Worm (Caenorhabditis elegans) whole organism, dauer: Measurements from ENCODE around the gene K04C1.3.

Experiments used
- unc-62 ChIP-seq: sonication (generic microtip); optimal IDR thresholded peaks from 2 replicates; lab custom pipeline; 2017; ENCODE audit warnings: missing biosample characterization, missing genetic modification reagents, missing genetic modification characterization

Gene K04C1.3

DNA sequence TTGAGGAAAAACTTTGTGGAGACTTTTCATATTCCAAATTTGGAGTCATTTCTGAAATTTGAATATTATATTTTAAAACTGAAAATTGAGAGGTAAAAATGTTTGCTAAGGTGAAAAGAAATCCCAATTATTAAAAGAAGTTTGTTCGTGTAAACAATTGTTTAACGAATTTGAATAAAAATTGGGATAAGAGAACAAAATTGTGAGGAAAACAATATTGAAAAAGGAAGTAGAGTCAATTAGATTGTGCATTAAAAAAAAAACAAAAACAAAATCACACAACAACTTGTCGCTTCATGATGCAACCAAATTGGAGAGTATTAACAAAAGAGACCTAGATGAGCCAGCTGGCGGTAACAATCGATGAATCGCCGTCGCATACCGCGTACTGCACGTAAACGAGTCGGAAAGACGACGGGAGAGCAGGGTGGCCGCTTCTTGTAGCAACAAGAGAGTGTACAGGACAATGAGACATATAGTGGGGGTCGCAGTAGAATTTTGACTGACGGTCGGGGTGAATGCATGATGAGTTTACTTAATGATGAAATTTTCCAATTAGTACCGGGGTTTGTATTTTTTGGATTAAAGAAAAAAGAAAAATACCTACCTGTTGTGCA, at the start of gene K04C1.3:
Gene K04C1.3 (minus strand): TSS at position 51 of the 617 bp plus-strand sequence.
- TF ChIP-seq unc-62 (GFP tag; lab: Kevin White, UChicago), result no peak

DNA sequence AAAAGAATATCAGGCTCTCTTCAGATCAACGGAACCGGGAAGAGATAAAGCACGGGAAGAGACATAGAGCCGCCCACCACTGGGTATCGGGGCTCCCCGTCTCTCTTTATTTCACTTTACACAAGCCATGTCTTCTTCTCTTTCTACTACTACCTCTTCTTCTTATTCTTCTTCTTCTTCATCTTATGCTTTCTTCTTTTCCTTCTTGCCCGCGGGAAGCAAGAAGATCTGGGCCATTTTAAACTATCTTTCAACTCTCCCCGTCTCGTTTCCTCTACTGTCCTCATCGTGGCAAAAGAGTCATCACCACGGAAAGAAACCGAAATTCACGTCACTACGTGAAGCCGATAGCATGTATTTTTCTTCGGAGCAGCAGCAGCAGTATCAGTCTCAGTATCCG, 49.4 kb upstream of the K04C1.3 start:
- TF ChIP-seq unc-62 (GFP tag; lab: Kevin White, UChicago), result no peak

DNA sequence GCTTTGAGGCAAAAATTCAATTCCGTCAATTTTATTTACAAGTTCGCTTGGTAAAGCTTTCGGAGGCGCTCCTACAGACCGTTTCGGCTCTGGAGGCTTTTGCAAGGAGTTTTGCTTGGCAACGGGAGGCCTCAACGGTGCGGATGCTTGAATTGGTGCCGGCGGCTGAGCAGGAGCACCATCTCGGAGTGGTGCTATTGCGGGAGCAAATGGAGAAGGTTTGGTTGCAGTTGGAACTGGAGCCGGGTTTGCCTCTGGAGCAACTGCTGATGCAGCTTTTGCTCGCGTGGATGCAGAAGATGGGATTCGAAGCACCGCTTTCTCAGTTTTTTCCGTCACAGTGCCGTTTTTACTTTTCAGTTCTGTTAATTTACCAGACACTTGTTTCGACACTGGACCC, 46.8 kb upstream of the K04C1.3 start:
- TF ChIP-seq unc-62 (GFP tag; lab: Kevin White, UChicago), result no peak

DNA sequence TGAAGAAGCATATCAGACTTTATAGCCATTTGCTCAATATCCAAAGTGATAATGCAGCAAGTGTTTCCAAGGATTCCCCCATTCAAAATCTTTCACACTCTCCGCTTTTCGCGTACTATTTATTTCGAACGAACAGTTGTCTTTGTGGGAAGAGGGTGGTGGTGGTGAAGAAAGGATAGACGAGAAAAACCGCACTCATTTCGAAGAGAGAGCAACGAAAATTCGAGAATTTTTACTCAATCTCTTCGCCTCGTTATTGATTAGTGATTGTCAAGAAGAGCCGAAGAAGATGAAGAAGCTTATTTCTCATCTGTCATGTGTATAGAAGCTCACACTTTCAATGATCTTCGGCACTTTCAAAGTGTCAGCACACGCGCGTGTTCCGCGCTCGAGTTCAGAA, 44.7 kb upstream of the K04C1.3 start:
- TF ChIP-seq unc-62 (GFP tag; lab: Kevin White, UChicago), result no peak

DNA sequence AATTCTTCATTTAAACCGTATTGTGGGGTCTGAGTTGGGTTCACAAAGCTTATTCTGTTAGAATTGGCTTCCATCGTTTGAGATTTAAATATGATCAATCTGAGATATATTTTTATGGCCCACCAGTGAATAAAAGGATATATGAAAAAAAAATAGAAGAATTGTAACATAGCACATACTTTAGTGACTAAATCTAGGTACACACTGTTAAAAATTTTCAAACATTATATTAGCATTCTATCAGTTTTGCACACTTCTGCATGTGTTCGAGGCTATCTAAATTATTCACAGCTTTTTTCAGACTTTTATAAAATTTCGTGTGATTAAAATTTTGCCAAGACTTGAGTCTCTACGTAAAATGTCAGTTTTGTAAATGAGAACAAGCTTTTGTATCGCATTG, 38.3 kb upstream of the K04C1.3 start, which contains the start of gene E02H4.2:
Gene E02H4.2 (minus strand): TSS at position 101 of the 400 bp plus-strand sequence.
- no peak for TF ChIP-seq unc-62 (GFP tag; lab: Kevin White, UChicago)

DNA sequence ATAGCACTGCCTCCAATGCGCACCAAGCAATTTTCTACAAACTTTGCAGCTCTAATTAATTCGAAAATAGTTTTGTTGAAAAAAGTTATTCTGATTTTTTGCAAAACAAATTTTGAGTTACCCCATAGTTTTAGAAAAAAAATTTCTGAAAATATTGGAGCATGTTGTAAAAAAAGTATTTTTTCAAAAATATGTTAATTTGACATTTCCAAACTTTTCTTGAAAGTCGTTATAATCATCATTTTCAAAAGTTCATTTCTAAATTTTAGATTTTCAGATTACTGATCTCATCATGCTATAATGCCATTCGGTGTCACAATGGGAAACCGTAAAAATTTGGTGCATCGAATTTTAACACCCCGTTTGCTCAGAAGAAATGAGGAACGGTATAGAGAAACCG, 24.6 kb upstream of the K04C1.3 start, which contains the start of gene del-1:
Gene del-1 (plus strand): TSS at position 301 of the 400 bp plus-strand sequence.
- no peak for TF ChIP-seq unc-62 (GFP tag; lab: Kevin White, UChicago)

DNA sequence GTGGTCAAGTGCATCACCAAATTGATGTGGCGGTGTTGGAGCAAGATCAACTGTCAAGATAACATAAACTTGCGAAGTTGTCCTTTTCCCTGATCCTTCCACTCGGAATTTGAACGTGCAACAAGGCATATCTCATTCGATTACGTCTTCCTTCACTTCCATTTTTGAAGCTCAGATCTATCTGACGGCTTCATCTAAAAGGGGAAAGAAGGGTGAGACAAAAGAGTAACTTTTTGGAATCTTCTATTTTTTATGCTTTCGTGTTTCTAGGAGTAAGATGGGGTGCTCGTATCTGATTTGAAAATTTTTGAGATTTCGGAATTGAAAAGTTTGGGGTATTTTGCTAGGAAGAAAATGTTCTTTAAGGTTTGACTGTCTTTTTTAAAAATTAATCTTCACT, 24.0 kb upstream of the K04C1.3 start:
- TF ChIP-seq unc-62 (GFP tag; lab: Kevin White, UChicago), result no peak

DNA sequence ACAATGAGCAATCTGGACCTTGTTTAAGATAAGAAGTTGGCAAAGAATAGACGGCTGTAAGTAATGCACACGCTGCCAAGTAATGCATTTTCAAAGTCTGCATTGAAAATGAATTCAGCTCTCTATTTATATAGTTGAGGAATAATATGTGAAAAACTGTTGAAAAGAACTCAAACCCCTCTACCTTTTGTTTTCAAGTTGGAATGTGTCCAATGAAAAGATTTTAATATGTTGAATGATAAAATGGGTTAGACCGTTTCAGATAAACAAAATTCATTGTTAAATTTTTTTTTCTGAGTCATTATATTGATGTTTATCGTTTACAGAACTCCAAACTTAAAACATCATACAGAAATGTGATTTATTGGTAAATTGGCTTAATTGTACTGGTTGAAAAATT, 20.3 kb upstream of the K04C1.3 start, which contains the start of gene E02H4.8:
Gene E02H4.8 (minus strand): TSS at position 101 of the 400 bp plus-strand sequence.
- TF ChIP-seq unc-62 (GFP tag; lab: Kevin White, UChicago), result no peak

DNA sequence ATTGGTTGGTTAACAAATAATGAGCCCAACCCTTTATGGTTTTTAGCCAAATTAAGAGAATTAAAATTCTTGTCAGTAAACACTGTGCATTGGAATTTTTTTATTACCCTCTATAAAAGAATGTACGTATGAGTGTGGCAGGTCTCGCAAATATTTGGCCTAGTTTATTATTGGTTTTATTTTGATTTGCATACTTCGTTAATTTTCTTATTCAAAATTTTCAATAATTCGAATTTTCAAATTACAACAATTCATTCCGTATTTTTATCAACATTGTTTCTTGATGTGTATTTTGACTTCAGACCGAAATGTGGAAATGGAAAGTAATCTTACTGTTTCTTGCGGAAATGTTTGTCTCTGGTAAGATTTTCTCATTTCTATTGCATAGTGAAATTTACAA, 14.5 kb upstream of the K04C1.3 start, which contains the start of gene E02H4.4:
Gene E02H4.4 (plus strand): TSS at position 301 of the 400 bp plus-strand sequence.
- TF ChIP-seq unc-62 (GFP tag; lab: Kevin White, UChicago), result no peak

DNA sequence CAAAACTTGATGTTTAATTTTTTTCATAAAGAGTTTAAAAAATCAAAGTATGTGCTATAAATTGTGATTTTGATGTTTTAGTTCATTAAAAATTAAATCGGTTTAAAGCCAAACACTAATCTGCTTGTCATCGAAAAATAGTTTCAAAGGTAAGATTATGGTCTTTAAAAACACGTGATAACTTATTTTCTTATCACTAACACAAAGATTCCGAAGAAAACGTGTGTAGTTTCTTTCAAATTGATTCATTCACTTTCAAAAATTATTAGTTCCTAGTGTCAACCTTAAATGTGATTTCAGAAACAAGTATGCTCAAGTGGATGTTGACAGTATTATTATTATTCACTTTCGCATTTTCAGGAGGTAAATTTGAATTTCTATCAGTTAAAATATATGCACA, 12.8 kb upstream of the K04C1.3 start, which contains the start of gene E02H4.7:
Gene E02H4.7 (plus strand): TSS at position 301 of the 400 bp plus-strand sequence.
- no peak for TF ChIP-seq unc-62 (GFP tag; lab: Kevin White, UChicago)

DNA sequence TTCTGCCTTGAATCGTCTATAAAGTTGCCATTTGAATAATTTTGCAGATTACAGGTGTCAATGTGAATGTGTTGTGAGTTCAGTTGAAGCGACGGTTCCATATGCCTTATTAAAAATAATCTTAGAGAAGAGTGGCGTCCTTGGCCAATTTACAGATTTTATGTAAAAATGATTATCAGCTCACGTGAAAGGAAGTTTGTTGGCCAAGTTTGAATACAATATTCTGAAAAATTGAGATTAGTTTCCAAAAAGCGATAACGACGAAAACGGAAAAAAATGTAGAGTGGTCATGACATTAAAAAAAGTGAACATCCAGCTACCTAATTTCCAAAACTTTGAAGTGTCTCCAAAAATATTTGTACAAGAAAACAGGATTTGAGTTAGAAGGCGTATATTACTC, 11.8 kb upstream of the K04C1.3 start, which contains the start of gene E02H4.5:
Gene E02H4.5 (minus strand): TSS at position 101 of the 400 bp plus-strand sequence.
- TF ChIP-seq unc-62 (GFP tag; lab: Kevin White, UChicago), result no peak

DNA sequence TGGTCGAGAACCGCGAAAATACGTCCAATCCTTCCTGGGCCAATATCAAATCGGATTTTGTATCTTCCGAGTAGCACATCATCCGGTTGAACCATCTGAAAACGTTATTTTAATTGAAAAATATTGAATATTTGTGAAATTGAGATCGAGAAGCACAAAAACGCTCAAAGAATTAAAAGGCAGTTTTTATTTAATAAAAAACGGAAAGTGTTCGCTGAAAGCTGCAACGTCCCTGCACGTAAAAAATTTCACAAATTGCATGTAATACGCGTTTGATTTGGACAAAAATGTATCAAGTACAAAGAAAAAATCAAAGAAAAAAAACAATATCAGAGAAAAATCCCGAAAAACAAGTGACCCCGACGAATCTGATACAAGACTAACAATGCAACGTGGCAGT, 8.8 kb upstream of the K04C1.3 start, which contains the start of gene E02H4.6:
Gene E02H4.6 (minus strand): TSS at position 101 of the 400 bp plus-strand sequence.
- no peak for TF ChIP-seq unc-62 (GFP tag; lab: Kevin White, UChicago)

DNA sequence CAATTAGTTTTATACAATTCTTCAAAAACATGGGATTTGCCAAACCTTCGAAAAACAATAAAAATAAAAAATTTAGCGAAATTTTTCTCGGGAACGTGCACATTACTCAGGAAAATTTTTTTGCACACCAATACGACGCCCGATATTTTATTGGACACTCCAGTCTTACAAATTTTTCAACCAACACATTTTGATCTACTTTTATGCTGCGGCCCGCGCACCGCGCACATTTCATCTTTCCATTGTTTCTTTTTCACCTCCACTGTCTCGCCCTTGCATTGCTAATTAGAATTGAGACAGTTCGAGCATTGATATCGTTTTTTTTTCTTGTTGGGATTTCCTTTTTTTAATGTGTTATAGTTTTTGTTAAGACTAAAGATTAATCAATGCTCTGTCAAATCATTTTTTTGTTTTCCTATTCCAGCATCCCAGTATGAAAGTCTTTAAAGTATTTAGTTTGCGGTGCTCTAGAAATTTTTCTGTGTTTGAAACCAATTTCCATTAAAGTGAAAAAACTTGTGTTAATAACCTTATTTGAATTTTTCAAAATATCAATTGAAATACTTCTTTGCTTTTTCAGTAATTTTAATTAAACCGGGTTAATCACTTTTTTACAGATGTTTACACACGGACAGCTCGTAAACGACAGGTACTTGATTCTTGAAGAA, 4.4 kb upstream of the K04C1.3 start, which contains the start of gene K04C1.5:
Gene K04C1.5 (plus strand): TSS at position 618 of the 668 bp plus-strand sequence.
- no peak for TF ChIP-seq unc-62 (GFP tag; lab: Kevin White, UChicago)

DNA sequence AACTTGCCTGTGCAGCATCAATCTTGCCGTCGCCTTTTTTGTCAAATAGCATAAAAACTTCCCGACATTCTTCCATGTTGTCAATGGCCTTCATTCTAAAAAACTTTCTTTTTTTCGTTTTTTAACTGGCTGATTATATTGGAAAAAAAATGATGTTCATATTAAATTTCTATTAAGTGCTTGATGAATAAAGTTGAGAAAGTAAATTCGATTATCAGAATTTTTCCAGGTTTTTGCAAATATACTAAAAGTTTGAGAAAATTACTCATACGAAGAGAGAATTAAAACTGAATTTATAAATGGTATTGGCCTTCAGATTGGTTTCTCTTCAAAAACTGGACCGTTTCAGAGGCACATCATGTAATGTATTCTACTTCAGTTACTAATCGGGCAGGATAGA, 3.3 kb upstream of the K04C1.3 start, which contains the start of gene mlc-6:
Gene mlc-6 (minus strand): TSS at position 101 of the 400 bp plus-strand sequence.
- no peak for TF ChIP-seq unc-62 (GFP tag; lab: Kevin White, UChicago)

DNA sequence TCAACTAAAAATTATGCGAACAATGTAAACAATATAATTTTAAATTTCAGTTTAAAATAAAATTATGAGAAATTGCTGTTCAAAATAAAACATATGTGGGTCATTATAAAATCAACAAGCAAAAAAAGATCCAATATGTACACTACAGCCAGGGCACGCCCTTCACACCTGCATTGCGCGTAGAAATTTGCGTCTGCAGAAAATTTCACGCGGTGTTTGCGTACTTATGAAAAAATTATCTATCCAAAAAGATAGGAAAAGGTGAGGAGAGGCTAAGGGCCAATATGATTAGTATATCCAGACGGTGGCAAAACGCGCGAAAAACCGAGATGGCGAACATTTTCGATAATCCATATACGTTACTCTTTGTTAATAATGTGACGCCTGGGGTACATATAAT, 1.3 kb upstream of the K04C1.3 start:
- no peak for TF ChIP-seq unc-62 (GFP tag; lab: Kevin White, UChicago)

DNA sequence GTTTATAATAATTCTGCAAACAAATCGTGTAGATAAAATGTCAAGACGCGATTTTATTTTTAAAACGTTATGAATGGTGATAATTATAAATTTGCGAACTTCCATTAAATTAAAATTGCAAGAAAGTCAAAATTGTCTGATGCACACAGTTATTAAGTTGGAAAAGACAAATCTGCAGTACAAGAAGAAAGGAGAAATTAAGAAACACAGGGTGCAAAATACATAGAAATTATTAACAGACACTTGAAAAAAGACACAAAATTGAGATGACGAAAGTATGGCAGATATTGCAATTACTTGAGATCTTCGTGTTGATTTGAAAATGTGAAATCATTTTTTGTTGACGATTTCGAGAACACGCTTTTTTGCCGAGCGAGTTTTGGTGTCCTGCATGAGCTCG, 1.7 kb downstream of the K04C1.3 start:
- TF ChIP-seq unc-62 (GFP tag; lab: Kevin White, UChicago), result no peak
